Fruit fly (Drosophila melanogaster) whole organism, embryonic: ENCODE measurements around the gene Dlic.

Experiments used
- Atf3 ChIP-seq: fragments of 200-800 bp; sonication (Bioruptor generic); optimal IDR thresholded peaks from 3 replicates; lab custom pipeline; 2016; ENCODE audit warnings: missing biosample characterization, missing genetic modification characterization
- CG10321 ChIP-seq: fragments of 200-800 bp; sonication (Bioruptor generic); IDR thresholded peaks from 2 replicates; pipeline ENCODE4 v1.3.6; 2022; ENCODE audit warnings: missing biosample characterization, missing genetic modification characterization
- CG10462 ChIP-seq: fragments of 200-800 bp; sonication (Bioruptor generic); optimal IDR thresholded peaks from 2 replicates; lab custom pipeline; 2016; ENCODE audit warnings: missing biosample characterization, missing genetic modification characterization
- CG10565 ChIP-seq: fragments of 200-800 bp; sonication (Bioruptor generic); optimal IDR thresholded peaks from 3 replicates; lab custom pipeline; 2016; ENCODE audit warnings: missing biosample characterization, mild to moderate bottlenecking, missing genetic modification characterization
- CG11093 ChIP-seq: fragments of 200-800 bp; sonication (Bioruptor generic); IDR thresholded peaks from 3 replicates; pipeline ENCODE4 v1.3.6; 2022; ENCODE audit warnings: missing biosample characterization, missing genetic modification characterization
- CG11456 ChIP-seq: fragments of 200-800 bp; sonication (Bioruptor generic); IDR thresholded peaks from 3 replicates; pipeline ENCODE4 v1.3.6; 2022; ENCODE audit warnings: missing biosample characterization, missing genetic modification characterization
- CG11695 ChIP-seq: fragments of 200-800 bp; sonication (Bioruptor generic); IDR thresholded peaks from 3 replicates; pipeline ENCODE4 v1.3.6; 2022; ENCODE audit warnings: missing biosample characterization, missing genetic modification characterization
- CG15696 ChIP-seq: fragments of 200-800 bp; sonication (Bioruptor generic); optimal IDR thresholded peaks from 2 replicates; lab custom pipeline; 2019; ENCODE audit warnings: missing biosample characterization, mild to moderate bottlenecking, missing genetic modification characterization, moderate library complexity
- CG16815 ChIP-seq: fragments of 200-800 bp; sonication (Bioruptor generic); optimal IDR thresholded peaks from 3 replicates; lab custom pipeline; 2017; ENCODE audit warnings: missing biosample characterization, mild to moderate bottlenecking, missing genetic modification characterization
- CG16863 ChIP-seq: fragments of 200-800 bp; sonication (Bioruptor generic); optimal IDR thresholded peaks from 3 replicates; lab custom pipeline; 2016; ENCODE audit warnings: missing biosample characterization, missing genetic modification characterization
- CG1832 ChIP-seq: fragments of 200-800 bp; sonication (Bioruptor generic); optimal IDR thresholded peaks from 2 replicates; lab custom pipeline; 2017; ENCODE audit warnings: missing biosample characterization, mild to moderate bottlenecking, missing genetic modification characterization, inconsistent platforms
- CG18619 ChIP-seq: fragments of 200-800 bp; sonication (Bioruptor generic); optimal IDR thresholded peaks from 3 replicates; lab custom pipeline; 2017; ENCODE audit warnings: missing biosample characterization, mild to moderate bottlenecking, missing genetic modification characterization
- CG18764 ChIP-seq: fragments of 200-800 bp; sonication (Bioruptor generic); optimal IDR thresholded peaks from 3 replicates; lab custom pipeline; 2016; ENCODE audit warnings: missing biosample characterization, missing genetic modification characterization
- CG31365 ChIP-seq: fragments of 200-800 bp; sonication (Bioruptor generic); optimal IDR thresholded peaks from 2 replicates; lab custom pipeline; 2018; ENCODE audit warnings: missing biosample characterization, mild to moderate bottlenecking, missing genetic modification characterization
- CG4707 ChIP-seq: fragments of 200-800 bp; sonication (Bioruptor generic); optimal IDR thresholded peaks from 2 replicates; lab custom pipeline; 2018; ENCODE audit warnings: missing biosample characterization, mild to moderate bottlenecking, missing genetic modification characterization, moderate library complexity
- CG4730 ChIP-seq: fragments of 200-800 bp; sonication (Bioruptor generic); IDR thresholded peaks from 2 replicates; pipeline ENCODE4 v1.3.6; 2022; ENCODE audit warnings: missing biosample characterization, missing genetic modification characterization
- CG5180 ChIP-seq: fragments of 200-800 bp; sonication (Bioruptor generic); optimal IDR thresholded peaks from 3 replicates; lab custom pipeline; 2017; ENCODE audit warnings: missing biosample characterization, missing genetic modification characterization, mild to moderate bottlenecking, moderate library complexity, missing genetic modification reagents
- CG5953 ChIP-seq: fragments of 200-800 bp; sonication (Bioruptor generic); IDR thresholded peaks from 2 replicates; pipeline ENCODE4 v1.3.6; 2022; ENCODE audit warnings: missing biosample characterization, missing genetic modification characterization
- CG6791 ChIP-seq: fragments of 200-800 bp; sonication (Bioruptor generic); IDR thresholded peaks from 3 replicates; pipeline ENCODE4 v1.3.6; 2022; ENCODE audit warnings: missing biosample characterization, missing genetic modification characterization; ENCODE audit not compliant: partially characterized antibody
- CG6854 ChIP-seq: fragments of 200-800 bp; sonication (Bioruptor generic); optimal IDR thresholded peaks from 3 replicates; lab custom pipeline; 2017; ENCODE audit warnings: missing biosample characterization, mild to moderate bottlenecking, missing genetic modification characterization
- CG7963 ChIP-seq: fragments of 200-800 bp; sonication (Bioruptor generic); IDR thresholded peaks from 3 replicates; pipeline ENCODE4 v1.3.6; 2022; ENCODE audit warnings: missing biosample characterization, missing genetic modification characterization; ENCODE audit not compliant: partially characterized antibody
- Drgx ChIP-seq: fragments of 200-800 bp; sonication (Bioruptor generic); IDR thresholded peaks from 2 replicates; pipeline ENCODE4 v1.3.6; 2022; ENCODE audit warnings: missing biosample characterization, missing genetic modification characterization
- E2f1 ChIP-seq: fragments of 200-800 bp; sonication (Bioruptor generic); IDR thresholded peaks from 2 replicates; pipeline ENCODE4 v1.3.6; 2022; ENCODE audit warnings: missing biosample characterization, missing genetic modification characterization
- Hand ChIP-seq: fragments of 200-800 bp; sonication (Bioruptor generic); optimal IDR thresholded peaks from 2 replicates; lab custom pipeline; 2017; ENCODE audit warnings: mild to moderate bottlenecking, missing biosample characterization, missing genetic modification reagents, missing genetic modification characterization
- HmgD ChIP-seq: fragments of 200-800 bp; sonication (Bioruptor generic); optimal IDR thresholded peaks from 3 replicates; lab custom pipeline; 2016; ENCODE audit warnings: missing biosample characterization, missing genetic modification characterization
- Lpt ChIP-seq: fragments of >200 bp; optimal IDR thresholded peaks from 2 replicates; lab custom pipeline; 2018; ENCODE audit warnings: missing biosample characterization, missing genetic modification characterization
- Med ChIP-seq: fragments of 200-800 bp; sonication (Bioruptor generic); peaks from one replicate; lab custom pipeline; 2016; ENCODE audit warnings: missing biosample characterization, missing genetic modification characterization, mild to moderate bottlenecking, inconsistent platforms, moderate library complexity
- Meics ChIP-seq: fragments of 200-800 bp; sonication (Bioruptor generic); optimal IDR thresholded peaks from 2 replicates; lab custom pipeline; 2017; ENCODE audit warnings: missing biosample characterization, mild to moderate bottlenecking, missing genetic modification characterization
- Nf-YC ChIP-seq: fragments of 200-800 bp; optimal IDR thresholded peaks from 3 replicates; lab custom pipeline; 2019; ENCODE audit warnings: missing biosample characterization, mild to moderate bottlenecking, missing genetic modification characterization, moderate library complexity
- Scr ChIP-seq: fragments of 200-800 bp; sonication (Bioruptor generic); IDR thresholded peaks from 2 replicates; pipeline ENCODE4 v1.3.6; 2022; ENCODE audit warnings: missing biosample characterization, missing genetic modification characterization; ENCODE audit not compliant: partially characterized antibody
- ac ChIP-seq: fragments of 200-800 bp; sonication (Bioruptor generic); optimal IDR thresholded peaks from 3 replicates; lab custom pipeline; 2017; ENCODE audit warnings: missing biosample characterization, mild to moderate bottlenecking, missing genetic modification characterization
- ase ChIP-seq: fragments of 200-800 bp; sonication (Bioruptor generic); IDR thresholded peaks from 3 replicates; pipeline ENCODE4 v1.3.6; 2022; ENCODE audit warnings: missing biosample characterization, missing genetic modification characterization
- bbx ChIP-seq: fragments of 200-800 bp; sonication (Bioruptor generic); IDR thresholded peaks from 2 replicates; pipeline ENCODE4 v1.3.6; 2022; ENCODE audit warnings: missing biosample characterization, missing genetic modification characterization; ENCODE audit not compliant: partially characterized antibody
- bsh ChIP-seq, 2 experiments: fragments of 200-800 bp; sonication (Bioruptor generic); optimal IDR thresholded peaks; 2 replicates each; lab custom pipeline; 2017 to 2018; ENCODE audit warnings: mild to moderate bottlenecking in 2 of 2, missing biosample characterization in 2 of 2, missing genetic modification characterization in 2 of 2, moderate library complexity in 1 of 2
- cg ChIP-seq: fragments of 200-800 bp; sonication (Bioruptor generic); optimal IDR thresholded peaks from 3 replicates; lab custom pipeline; 2019; ENCODE audit warnings: missing biosample characterization, mild to moderate bottlenecking, missing genetic modification characterization, moderate library complexity
- chinmo ChIP-seq: fragments of 200-800 bp; sonication (Bioruptor generic); IDR thresholded peaks from 4 replicates; pipeline ENCODE4 v1.3.6; 2022; ENCODE audit warnings: missing biosample characterization, missing genetic modification characterization; ENCODE audit not compliant: partially characterized antibody
- crol ChIP-seq: fragments of 200-800 bp; sonication (Bioruptor generic); IDR thresholded peaks from 2 replicates; pipeline ENCODE4 v1.3.6; 2022; ENCODE audit warnings: missing biosample characterization, missing genetic modification characterization
- fd102C ChIP-seq: fragments of 200-800 bp; sonication (Bioruptor generic); optimal IDR thresholded peaks from 2 replicates; lab custom pipeline; 2018; ENCODE audit warnings: missing biosample characterization, mild to moderate bottlenecking, missing genetic modification characterization, moderate library complexity
- gsb-n ChIP-seq: fragments of 200-800 bp; sonication (Bioruptor generic); optimal IDR thresholded peaks from 3 replicates; lab custom pipeline; 2018; ENCODE audit warnings: missing biosample characterization, mild to moderate bottlenecking, missing genetic modification characterization
- h ChIP-seq: fragments of >200 bp; optimal IDR thresholded peaks from 2 replicates; lab custom pipeline; 2017
- hbn ChIP-seq: fragments of 200-800 bp; sonication (Bioruptor generic); IDR thresholded peaks from 2 replicates; pipeline ENCODE4 v1.3.6; 2022; ENCODE audit warnings: missing biosample characterization, missing genetic modification characterization; ENCODE audit not compliant: partially characterized antibody
- luna ChIP-seq: fragments of 200-800 bp; sonication (Bioruptor generic); optimal IDR thresholded peaks from 2 replicates; lab custom pipeline; 2016; ENCODE audit warnings: missing biosample characterization, missing genetic modification characterization
- nau ChIP-seq: fragments of 200-800 bp; sonication (Bioruptor generic); optimal IDR thresholded peaks from 3 replicates; lab custom pipeline; 2017; ENCODE audit warnings: missing biosample characterization, mild to moderate bottlenecking, missing genetic modification characterization, missing genetic modification reagents
- nom ChIP-seq: fragments of 200-800 bp; sonication (Bioruptor generic); optimal IDR thresholded peaks from 2 replicates; lab custom pipeline; 2017; ENCODE audit warnings: missing biosample characterization, missing genetic modification characterization, mild to moderate bottlenecking, moderate library complexity, missing genetic modification reagents
- otp ChIP-seq: fragments of 200-800 bp; sonication (Bioruptor generic); IDR thresholded peaks from 3 replicates; pipeline ENCODE4, ENCODE4 v1.3.6; 2022; ENCODE audit warnings: missing biosample characterization, missing genetic modification characterization
- phol ChIP-seq: fragments of 200-800 bp; sonication (Bioruptor generic); optimal IDR thresholded peaks from 3 replicates; lab custom pipeline; 2018; ENCODE audit warnings: missing biosample characterization, mild to moderate bottlenecking, missing genetic modification characterization, moderate library complexity
- repo ChIP-seq: fragments of 200-800 bp; sonication (Bioruptor generic); optimal IDR thresholded peaks from 2 replicates; lab custom pipeline; 2016; ENCODE audit warnings: missing biosample characterization, missing genetic modification characterization
- sqz ChIP-seq: fragments of 200-800 bp; sonication (Bioruptor generic); optimal IDR thresholded peaks from 3 replicates; lab custom pipeline; 2018; ENCODE audit warnings: missing biosample characterization, mild to moderate bottlenecking, missing genetic modification characterization
- ttk ChIP-seq: fragments of 200-800 bp; sonication (Bioruptor generic); IDR thresholded peaks from 2 replicates; pipeline ENCODE4 v2.1.2; 2022; ENCODE audit warnings: missing biosample characterization, missing genetic modification characterization
- yki ChIP-seq: fragments of >200 bp; optimal IDR thresholded peaks from 3 replicates; lab custom pipeline; 2018

Dlic gene

dm6 chrX:11154511-11155197 lies 433 bp downstream of the Dlic start (continued):
- TF ChIP-seq Atf3 (GFP tag; lab: Kevin White, UChicago), result no peak
- TF ChIP-seq CG5180, result no peak
- peak; percentile 85 for TF ChIP-seq CG1832 (GFP tag; lab: Kevin White, UChicago)
- no peak for TF ChIP-seq ttk (GFP tag; lab: Robert Waterston, UW)
- TF ChIP-seq Lpt, result no peak
- no peak for TF ChIP-seq CG11093
- TF ChIP-seq E2f1, result no peak
- no peak for TF ChIP-seq CG10462 (GFP tag; lab: Kevin White, UChicago)
- no peak for TF ChIP-seq CG18619 (GFP tag; lab: Kevin White, UChicago)
- no peak for TF ChIP-seq Meics (GFP tag; lab: Kevin White, UChicago)
- TF ChIP-seq CG6791 (GFP tag; lab: Robert Waterston, UW), result peak; percentile 31; the same call in 1 of the 3 replicates
- TF ChIP-seq Hand (GFP tag; lab: Kevin White, UChicago), result no peak
- TF ChIP-seq nau, result peak; percentile 27
- no peak for TF ChIP-seq CG11456 (GFP tag; lab: Robert Waterston, UW)
- no peak for TF ChIP-seq hbn (GFP tag; lab: Robert Waterston, UW)
- TF ChIP-seq HmgD (GFP tag; lab: Kevin White, UChicago), result no peak
- peak; percentile 36 for TF ChIP-seq phol (tag; lab: Kevin White, UChicago)
- TF ChIP-seq CG6854 (GFP tag; lab: Kevin White, UChicago), result no peak
- TF ChIP-seq bbx (GFP tag; lab: Robert Waterston, UW), result no peak
- TF ChIP-seq CG5953 (GFP tag; lab: Robert Waterston, UW), result no peak
- TF ChIP-seq Scr (GFP tag; lab: Robert Waterston, UW), result no peak
- peak; percentile 16; the same call in 1 of the 2 replicates for TF ChIP-seq Drgx (GFP tag; lab: Robert Waterston, UW)
- TF ChIP-seq gsb-n (tag; lab: Kevin White, UChicago), result no peak
- TF ChIP-seq repo (GFP tag; lab: Kevin White, UChicago), result no peak
- no peak for TF ChIP-seq h (lab: Kevin White, UChicago)
- TF ChIP-seq CG31365 (tag; lab: Kevin White, UChicago), result no peak
- peak; percentile 69; the same call in 1 of the 4 replicates for TF ChIP-seq chinmo (GFP tag; lab: Robert Waterston, UW)
- TF ChIP-seq CG7963, result no peak
- peak; percentile 27; the same call in 1 of the 2 replicates for TF ChIP-seq crol
- TF ChIP-seq CG4707 (GFP tag; lab: Kevin White, UChicago), result peak; percentile 88
- TF ChIP-seq Nf-YC (tag; lab: Kevin White, UChicago), result peak; percentile 42
- no peak for TF ChIP-seq CG11695 (GFP tag; lab: Robert Waterston, UW)
- no peak for TF ChIP-seq CG4730 (GFP tag; lab: Robert Waterston, UW)
- peak; percentile 43 for TF ChIP-seq sqz (GFP tag; lab: Kevin White, UChicago)
- TF ChIP-seq CG15696 (tag; lab: Kevin White, UChicago), result no peak
- TF ChIP-seq ase (GFP tag; lab: Robert Waterston, UW), result no peak
- no peak for TF ChIP-seq CG10565
- TF ChIP-seq Med, result peak; percentile 59
- peak; percentile 43 for TF ChIP-seq yki (lab: Kevin White, UChicago)
- TF ChIP-seq bsh (GFP tag; optimal IDR thresholded peaks at IDR 0.05; lab: Kevin White, UChicago), result no peak
- no peak for TF ChIP-seq otp
- no peak for TF ChIP-seq fd102C (GFP tag; lab: Kevin White, UChicago)
- TF ChIP-seq ac (GFP tag; lab: Kevin White, UChicago), result no peak
- no peak for TF ChIP-seq CG18764
- TF ChIP-seq cg (GFP tag; lab: Kevin White, UChicago), result peak; percentile 25
- TF ChIP-seq nom (GFP tag; lab: Kevin White, UChicago), result peak; percentile 22
- TF ChIP-seq CG16863 (GFP tag; lab: Kevin White, UChicago), result no peak
- TF ChIP-seq CG10321 (GFP tag; lab: Robert Waterston, UW), result peak; percentile 27; the same call in 1 of the 2 replicates
- TF ChIP-seq luna (GFP tag; lab: Kevin White, UChicago), result no peak
- no peak for TF ChIP-seq CG16815 (GFP tag; lab: Kevin White, UChicago)
